Worm (Caenorhabditis elegans): ENCODE measurements around the gene sfxn-2.

sfxn-2 gene

ce11 chrX:7968537-7968936 is 10.4 kb upstream of the sfxn-2 start:
- TF ChIP-seq lin-38 (GFP tag; IDR thresholded peaks at IDR 0.05), result no peak
- no peak for TF ChIP-seq lin-13 (GFP tag; optimal IDR thresholded peaks at IDR 0.05)
- TF ChIP-seq dmd-6 (GFP tag; IDR thresholded peaks at IDR 0.05), result no peak
- no peak for TF ChIP-seq zip-11 (GFP tag; IDR thresholded peaks at IDR 0.05)
- TF ChIP-seq zip-2 (tag; optimal IDR thresholded peaks at IDR 0.05), result no peak
- TF ChIP-seq dmd-9 (GFP tag; IDR thresholded peaks at IDR 0.05), result no peak
- TF ChIP-seq unc-130 (GFP tag; optimal IDR thresholded peaks at IDR 0.05), result no peak
- no peak for TF ChIP-seq sdz-12 (GFP tag; optimal IDR thresholded peaks at IDR 0.05)
- TF ChIP-seq Y75B8A.6 (GFP tag; IDR thresholded peaks at IDR 0.05), result no peak
- TF ChIP-seq F44E2.7 (GFP tag; IDR thresholded peaks at IDR 0.05), result no peak
- TF ChIP-seq pha-4 (GFP tag; IDR thresholded peaks at IDR 0.05), result no peak
- no peak for TF ChIP-seq pha-4 (tag; optimal IDR thresholded peaks at IDR 0.05)
- TF ChIP-seq mes-2 (tag; optimal IDR thresholded peaks at IDR 0.05; ENCODE audit: poor library complexity, severe bottlenecking), result no peak
- no peak for TF ChIP-seq hif-1 (tag; optimal IDR thresholded peaks at IDR 0.05)
- TF ChIP-seq egl-27 (tag; optimal IDR thresholded peaks at IDR 0.05), result no peak
- no peak for TF ChIP-seq daf-12 (tag; optimal IDR thresholded peaks at IDR 0.05)
- TF ChIP-seq ces-1 (GFP tag; optimal IDR thresholded peaks at IDR 0.05), result no peak
- no peak for TF ChIP-seq daf-19 (GFP tag; conservative IDR thresholded peaks at IDR 0.05)
- no peak for TF ChIP-seq vab-7 (GFP tag; IDR thresholded peaks at IDR 0.05)
- no peak for TF ChIP-seq ctbp-1 (GFP tag; IDR thresholded peaks at IDR 0.05)
- no peak for TF ChIP-seq php-3 (GFP tag; IDR thresholded peaks at IDR 0.05)

ce11 chrX:7965449-7965848 is 7.3 kb upstream of the sfxn-2 start:
- TF ChIP-seq F10B5.3 (tag; optimal IDR thresholded peaks at IDR 0.05), result no peak
- no peak for TF ChIP-seq ztf-7 (tag; optimal IDR thresholded peaks at IDR 0.05)
- TF ChIP-seq nhr-77 (tag; optimal IDR thresholded peaks at IDR 0.05), result no peak
- TF ChIP-seq mxl-2 (GFP tag; conservative IDR thresholded peaks at IDR 0.05), result no peak
- TF ChIP-seq F44E2.7 (GFP tag; IDR thresholded peaks at IDR 0.05), result no peak
- TF ChIP-seq zip-11 (GFP tag; IDR thresholded peaks at IDR 0.05), result no peak
- TF ChIP-seq nhr-102 (tag; optimal IDR thresholded peaks at IDR 0.05), result no peak
- TF ChIP-seq aha-1 (tag), result peak; percentile 88
- TF ChIP-seq unc-62 (GFP tag; optimal IDR thresholded peaks at IDR 0.05 in 1 of 2), result peak in 1 of 2 experiments; percentile 84
- TF ChIP-seq unc-62 (tag; optimal IDR thresholded peaks at IDR 0.05), result no peak
- no peak for TF ChIP-seq F26F4.8 (GFP tag; conservative IDR thresholded peaks at IDR 0.05)
- TF ChIP-seq hlh-30 (tag; optimal IDR thresholded peaks at IDR 0.05; ENCODE audit: insufficient read depth), result peak; percentile 28
- TF ChIP-seq rbr-2 (tag; optimal IDR thresholded peaks at IDR 0.05), result no peak
- TF ChIP-seq ceh-32 (tag; optimal IDR thresholded peaks at IDR 0.05; ENCODE audit: poor library complexity), result no peak
- TF ChIP-seq nhr-10 (tag; optimal IDR thresholded peaks at IDR 0.05), result no peak
- TF ChIP-seq zfp-3 (GFP tag; conservative IDR thresholded peaks at IDR 0.05), result no peak
- TF ChIP-seq T26A8.4 (GFP tag; IDR thresholded peaks at IDR 0.05), result no peak

- TF ChIP-seq daf-19 (GFP tag; conservative IDR thresholded peaks at IDR 0.05) (0 out of 2 replicates have a peak, but pooled peaks have one; percentile 15), nhr-111 (GFP tag; optimal IDR thresholded peaks at IDR 0.05) (no peak), unc-62 (GFP tag; optimal IDR thresholded peaks at IDR 0.05 in 1 of 2) (peak in 1 of 2 experiments; percentile 97), unc-62 (tag; optimal IDR thresholded peaks at IDR 0.05) (no peak)
Measured at ce11 chrX:7964022-7964421, 5.9 kb upstream of the sfxn-2 start.

- TF ChIP-seq egl-27 (tag; optimal IDR thresholded peaks at IDR 0.05) (no peak), nhr-102 (tag; optimal IDR thresholded peaks at IDR 0.05) (peak; percentile 82), hmg-1.1 (GFP tag; IDR thresholded peaks at IDR 0.05) (peak; percentile 58), unc-62 (GFP tag; optimal IDR thresholded peaks at IDR 0.05 in 1 of 2) (peak in 1 of 2 experiments; percentile 71), unc-62 (tag; optimal IDR thresholded peaks at IDR 0.05) (no peak), nhr-48 (tag; optimal IDR thresholded peaks at IDR 0.05) (peak; percentile 92), dve-1 (tag; optimal IDR thresholded peaks at IDR 0.05; ENCODE audit: insufficient read depth) (peak; percentile 89), hif-1 (tag; optimal IDR thresholded peaks at IDR 0.05) (peak in 1 of 2 experiments; percentile 76), ztf-11 (tag; optimal IDR thresholded peaks at IDR 0.05) (no peak), D1046.2 (GFP tag; IDR thresholded peaks at IDR 0.05) (no peak), nhr-10 (tag; optimal IDR thresholded peaks at IDR 0.05) (peak; percentile 60), pqm-1 (tag; optimal IDR thresholded peaks at IDR 0.05) (peak; percentile 100), daf-8 (GFP tag; IDR thresholded peaks at IDR 0.05) (no peak), dmd-6 (GFP tag; IDR thresholded peaks at IDR 0.05) (peak; percentile 96), jun-1 (tag; optimal IDR thresholded peaks at IDR 0.05) (peak; percentile 65), ceh-32 (tag; optimal IDR thresholded peaks at IDR 0.05; ENCODE audit: poor library complexity) (no peak), lin-1 (GFP tag; IDR thresholded peaks at IDR 0.05) (peak; percentile 84)
Measured at ce11 chrX:7962056-7962485, 4.0 kb upstream of the sfxn-2 start.
